Worm (Caenorhabditis elegans) whole organism, L3 larva: ENCODE results near the gene F54D5.3.

Experiments used
- egl-27 ChIP-seq: sonication (generic microtip); optimal IDR thresholded peaks from 4 replicates; lab custom pipeline; 2017; ENCODE audit warnings: missing biosample characterization, missing genetic modification reagents, missing genetic modification characterization
- fkh-2 ChIP-seq: fragments of 150-350 bp; optimal IDR thresholded peaks from 2 replicates; lab custom pipeline; 2014; ENCODE audit warnings: missing biosample characterization, missing genetic modification reagents, missing genetic modification characterization
- jun-1 ChIP-seq: fragments of 150-350 bp; optimal IDR thresholded peaks from 2 replicates; lab custom pipeline; 2014; ENCODE audit warnings: missing biosample characterization, missing genetic modification reagents, missing genetic modification characterization
- mdl-1 ChIP-seq: fragments of 150-350 bp; optimal IDR thresholded peaks from 2 replicates; lab custom pipeline; 2014; ENCODE audit warnings: missing biosample characterization, missing genetic modification characterization

- no peak for TF ChIP-seq mdl-1 (tag; lab: Kevin White, UChicago)
- TF ChIP-seq egl-27 (tag; lab: Kevin White, UChicago) = no peak
- TF ChIP-seq fkh-2 (tag; lab: Kevin White, UChicago) = no peak
- no peak for TF ChIP-seq jun-1 (tag; lab: Kevin White, UChicago)
Observed at ce11 chrII:11612034-11612723, 40.6 kb downstream of the F54D5.3 start, which contains the start of gene F07A11.5.
